Worm (Caenorhabditis elegans) whole organism, L4 larva: Measurements from ENCODE around the gene T10B9.9.

Source experiments
- F10B5.3 ChIP-seq: sonication (generic microtip); optimal IDR thresholded peaks from 2 replicates; lab custom pipeline; 2016; ENCODE audit warnings: mild to moderate bottlenecking, missing genetic modification characterization, missing compliant biosample characterization
- F49E8.2 ChIP-seq: sonication (generic microtip); optimal IDR thresholded peaks from 2 replicates; lab custom pipeline; 2016; ENCODE audit warnings: missing compliant biosample characterization, mild to moderate bottlenecking, missing genetic modification characterization, borderline replicate concordance
- Y48G9A.11 ChIP-seq: fragments of 200-800 bp; sonication (Bioruptor generic); IDR thresholded peaks from 2 replicates; pipeline ENCODE4 v1.3.6; 2022; ENCODE audit warnings: missing genetic modification reagents, missing genetic modification characterization, missing compliant biosample characterization
- ZK337.2 ChIP-seq: fragments of 200-800 bp; sonication (Bioruptor generic); IDR thresholded peaks from 2 replicates; pipeline ENCODE4 v1.3.6; 2022; ENCODE audit warnings: missing genetic modification reagents, missing genetic modification characterization, missing compliant biosample characterization
- aha-1 ChIP-seq: fragments of 150-350 bp; peaks from one replicate; lab custom pipeline; 2014; ENCODE audit warnings: missing biosample characterization, missing genetic modification characterization
- aly-2 ChIP-seq: sonication (generic microtip); optimal IDR thresholded peaks from 2 replicates; lab custom pipeline; 2018; ENCODE audit warnings: missing biosample characterization, missing genetic modification characterization
- attf-4 ChIP-seq: sonication (generic microtip); optimal IDR thresholded peaks from 3 replicates; lab custom pipeline; 2017; ENCODE audit warnings: missing biosample characterization, missing genetic modification characterization
- ceh-20 ChIP-seq: fragments of 200-800 bp; sonication (Bioruptor generic); IDR thresholded peaks from 2 replicates; pipeline ENCODE4 v1.3.6; 2022; ENCODE audit warnings: missing genetic modification reagents, missing genetic modification characterization, missing compliant biosample characterization
- ceh-44 ChIP-seq: fragments of 200-800 bp; sonication (Bioruptor generic); IDR thresholded peaks from 2 replicates; pipeline ENCODE4 v1.3.6; 2022; ENCODE audit warnings: missing genetic modification reagents, missing genetic modification characterization, missing compliant biosample characterization
- ceh-62 ChIP-seq: sonication (generic microtip); optimal IDR thresholded peaks from 2 replicates; lab custom pipeline; 2017; ENCODE audit warnings: missing biosample characterization, missing genetic modification characterization
- cey-2 ChIP-seq: sonication (generic microtip); optimal IDR thresholded peaks from 3 replicates; lab custom pipeline; 2017; ENCODE audit warnings: missing genetic modification characterization, mild to moderate bottlenecking, missing compliant biosample characterization, antibody characterized with exemption, borderline replicate concordance; ENCODE audit not compliant: insufficient read depth
- daf-8 ChIP-seq: fragments of 200-800 bp; sonication (Bioruptor generic); IDR thresholded peaks from 2 replicates; pipeline ENCODE4 v1.3.6; 2022; ENCODE audit warnings: missing genetic modification characterization, missing compliant biosample characterization
- dmd-6 ChIP-seq: fragments of 200-800 bp; sonication (Bioruptor generic); IDR thresholded peaks from 2 replicates; pipeline ENCODE4 v1.3.6; 2022; ENCODE audit warnings: missing genetic modification reagents, missing genetic modification characterization, missing compliant biosample characterization
- egl-43 ChIP-seq: fragments of 200-800 bp; sonication (Bioruptor generic); IDR thresholded peaks from 2 replicates; pipeline ENCODE4 v1.3.6; 2022; ENCODE audit warnings: missing genetic modification reagents, missing genetic modification characterization, missing compliant biosample characterization
- fos-1 ChIP-seq: fragments of 150-350 bp; optimal IDR thresholded peaks from 2 replicates; lab custom pipeline; 2014; ENCODE audit warnings: missing biosample characterization, missing genetic modification characterization
- hlh-11 ChIP-seq: fragments of 200-800 bp; sonication (Bioruptor generic); optimal IDR thresholded peaks from 2 replicates; lab custom pipeline; 2018; ENCODE audit warnings: mild to moderate bottlenecking, missing genetic modification characterization, missing compliant biosample characterization
- hlh-30 ChIP-seq: sonication (generic microtip); optimal IDR thresholded peaks from 2 replicates; lab custom pipeline; 2017; ENCODE audit warnings: antibody characterized with exemption, mild to moderate bottlenecking, missing genetic modification characterization, missing compliant biosample characterization; ENCODE audit not compliant: insufficient read depth
- jun-1 ChIP-seq: fragments of 150-350 bp; optimal IDR thresholded peaks from 2 replicates; lab custom pipeline; 2014; ENCODE audit warnings: missing biosample characterization, missing genetic modification reagents, missing genetic modification characterization
- lin-1 ChIP-seq: fragments of 200-800 bp; sonication (Bioruptor generic); IDR thresholded peaks from 2 replicates; pipeline ENCODE4 v1.3.6; 2022; ENCODE audit warnings: missing genetic modification reagents, missing genetic modification characterization, missing compliant biosample characterization
- lin-13 ChIP-seq: fragments of 150-350 bp; optimal IDR thresholded peaks from 2 replicates; lab custom pipeline; 2014; ENCODE audit warnings: missing biosample characterization, missing genetic modification reagents, missing genetic modification characterization
- lin-29 ChIP-seq: fragments of 200-800 bp; sonication (Bioruptor generic); IDR thresholded peaks from 2 replicates; pipeline ENCODE4 v1.3.6; 2022; ENCODE audit warnings: missing genetic modification reagents, missing genetic modification characterization, missing compliant biosample characterization
- lsy-2 ChIP-seq, 2 experiments: fragments of 150-350 bp in 1 of 2; sonication (generic microtip) in 1 of 2; optimal IDR thresholded peaks; 2 replicates each; lab custom pipeline; 2014 to 2017; ENCODE audit warnings: missing biosample characterization in 2 of 2, missing genetic modification characterization in 2 of 2
- madf-9 ChIP-seq: fragments of 200-800 bp; sonication (Bioruptor generic); conservative IDR thresholded peaks from 2 replicates; pipeline ENCODE4 v1.3.6; 2022; ENCODE audit warnings: missing genetic modification reagents, missing genetic modification characterization, missing compliant biosample characterization
- mep-1 ChIP-seq: fragments of 150-350 bp; sonication (generic microtip); optimal IDR thresholded peaks from 3 replicates; lab custom pipeline; 2014; ENCODE audit warnings: missing biosample characterization, missing genetic modification characterization
- mxl-3 ChIP-seq: fragments of 200-800 bp; sonication (Bioruptor generic); optimal IDR thresholded peaks from 2 replicates; lab custom pipeline; 2018; ENCODE audit warnings: mild to moderate bottlenecking, missing genetic modification characterization, missing compliant biosample characterization
- nhr-10 ChIP-seq: fragments of 150-350 bp; optimal IDR thresholded peaks from 2 replicates; lab custom pipeline; 2014; ENCODE audit warnings: missing biosample characterization, missing genetic modification characterization
- nhr-11 ChIP-seq: fragments of 150-350 bp; optimal IDR thresholded peaks from 2 replicates; lab custom pipeline; 2014; ENCODE audit warnings: missing biosample characterization, missing genetic modification characterization
- nhr-111 ChIP-seq: fragments of 200-800 bp; sonication (Bioruptor generic); optimal IDR thresholded peaks from 2 replicates; lab custom pipeline; 2018; ENCODE audit warnings: mild to moderate bottlenecking, missing genetic modification characterization, missing compliant biosample characterization
- nhr-28 ChIP-seq: fragments of 150-350 bp; optimal IDR thresholded peaks from 2 replicates; lab custom pipeline; 2014; ENCODE audit warnings: missing biosample characterization, missing genetic modification characterization
- nhr-41 ChIP-seq: fragments of 200-800 bp; sonication (Bioruptor generic); IDR thresholded peaks from 2 replicates; pipeline ENCODE4 v1.3.6; 2022; ENCODE audit warnings: missing genetic modification reagents, missing genetic modification characterization, missing compliant biosample characterization
- pha-4 ChIP-seq, 2 experiments: fragments of 150-350 bp in 1 of 2; fragments of 200-800 bp in 1 of 2; sonication (Bioruptor generic) in 1 of 2; IDR thresholded peaks in 1 of 2; optimal IDR thresholded peaks in 1 of 2; 2 replicates each; pipeline versions ENCODE4 v1.3.6 to Lab custom; 2014 to 2022; ENCODE audit warnings: missing genetic modification characterization in 2 of 2, missing genetic modification reagents in 2 of 2, missing biosample characterization in 1 of 2, missing compliant biosample characterization in 1 of 2
- php-3 ChIP-seq: fragments of 200-800 bp; sonication (Bioruptor generic); IDR thresholded peaks from 2 replicates; pipeline ENCODE4 v1.3.6; 2022; ENCODE audit warnings: missing genetic modification reagents, missing genetic modification characterization, missing compliant biosample characterization
- pqm-1 ChIP-seq: sonication (generic microtip); optimal IDR thresholded peaks from 2 replicates; lab custom pipeline; 2017; ENCODE audit warnings: missing biosample characterization, missing genetic modification characterization
- set-16 ChIP-seq: fragments of 200-800 bp; sonication (Bioruptor generic); IDR thresholded peaks from 2 replicates; pipeline ENCODE4 v1.3.6; 2022; ENCODE audit warnings: missing genetic modification reagents, missing genetic modification characterization, missing compliant biosample characterization
- snpc-1.2 ChIP-seq: fragments of 200-800 bp; sonication (Bioruptor generic); IDR thresholded peaks from 2 replicates; pipeline ENCODE4 v1.3.6; 2022; ENCODE audit warnings: missing genetic modification reagents, missing genetic modification characterization, missing compliant biosample characterization
- tra-1 ChIP-seq: fragments of 200-800 bp; sonication (Bioruptor generic); IDR thresholded peaks from 2 replicates; pipeline ENCODE4 v1.3.6; 2022; ENCODE audit warnings: missing genetic modification reagents, missing genetic modification characterization, missing compliant biosample characterization
- unc-130 ChIP-seq: sonication (generic microtip); optimal IDR thresholded peaks from 2 replicates; lab custom pipeline; 2016; ENCODE audit warnings: missing genetic modification reagents, missing genetic modification characterization, missing compliant biosample characterization
- unc-39 ChIP-seq: sonication (generic microtip); optimal IDR thresholded peaks from 2 replicates; lab custom pipeline; 2017; ENCODE audit warnings: missing biosample characterization, missing genetic modification characterization
- zfp-2 ChIP-seq: sonication (generic microtip); optimal IDR thresholded peaks from 2 replicates; lab custom pipeline; 2016; ENCODE audit warnings: mild to moderate bottlenecking, missing genetic modification characterization, missing compliant biosample characterization
- ztf-7 ChIP-seq: fragments of 150-350 bp; optimal IDR thresholded peaks from 2 replicates; lab custom pipeline; 2014; ENCODE audit warnings: missing biosample characterization, missing genetic modification characterization

The T10B9.9 gene

DNA sequence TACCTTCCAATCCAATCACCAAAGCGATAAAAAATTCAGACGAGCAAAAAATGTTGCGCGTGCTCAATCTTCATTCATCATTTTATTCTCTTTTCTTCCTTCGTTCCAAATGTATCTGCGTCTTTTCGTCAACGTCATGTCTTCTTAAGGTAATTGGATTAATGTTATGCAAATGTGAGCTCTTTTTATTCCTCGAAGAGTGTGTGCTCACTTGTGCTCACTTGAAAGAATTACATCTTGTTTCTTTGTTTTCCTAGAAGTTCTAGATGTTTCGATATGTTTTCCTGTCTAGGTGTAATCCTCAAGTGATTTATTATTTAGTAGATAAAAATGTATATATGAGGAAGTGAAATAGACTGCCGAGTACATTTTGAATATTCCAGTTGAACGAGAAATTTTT is 20.3 kb downstream of the T10B9.9 start:
- TF ChIP-seq snpc-1.2 (GFP tag; lab: Robert Waterston, UW) (no peak), aly-2 (tag; lab: Kevin White, UChicago) (no peak), ceh-44 (GFP tag; lab: Robert Waterston, UW) (no peak), lin-1 (GFP tag; lab: Robert Waterston, UW) (no peak), egl-43 (GFP tag; lab: Robert Waterston, UW) (no peak), nhr-111 (GFP tag; lab: Kevin White, UChicago) (no peak), F10B5.3 (tag; lab: Kevin White, UChicago) (no peak), ceh-62 (tag; lab: Kevin White, UChicago) (no peak), madf-9 (GFP tag; lab: Robert Waterston, UW) (no peak), pqm-1 (tag; lab: Kevin White, UChicago) (no peak), F49E8.2 (tag; lab: Kevin White, UChicago) (no peak), nhr-11 (no peak), fos-1 (tag; lab: Kevin White, UChicago) (no peak), mep-1 (tag; lab: Kevin White, UChicago) (no peak)

DNA sequence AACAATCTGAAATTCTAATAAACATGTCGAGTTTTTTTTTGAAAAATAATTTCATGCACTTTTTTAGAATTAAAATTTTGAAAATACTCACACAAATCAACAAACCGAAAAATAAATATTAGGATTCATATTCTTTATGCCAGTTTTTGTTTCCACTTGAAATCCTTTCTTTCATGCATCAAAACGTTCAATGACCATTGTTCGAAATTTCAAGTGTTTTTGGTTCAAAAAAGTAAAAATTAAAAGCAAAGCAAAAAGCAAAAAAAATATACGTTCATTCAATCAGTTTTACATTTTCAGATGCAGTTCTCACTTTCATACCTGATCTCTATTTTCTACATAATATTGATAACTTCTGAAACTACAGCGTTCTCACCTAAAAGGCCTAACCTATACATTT is 22.0 kb downstream of the T10B9.9 start, which contains the start of gene ZK1321.1:
Gene ZK1321.1 (plus strand): TSS at position 301 of the 400 bp plus-strand sequence.
- TF ChIP-seq aha-1 (no peak), tra-1 (no peak), unc-130 (GFP tag; lab: Kevin White, UChicago) (no peak), Y48G9A.11 (no peak), ztf-7 (tag; lab: Kevin White, UChicago) (no peak), php-3 (no peak), set-16 (no peak)

DNA sequence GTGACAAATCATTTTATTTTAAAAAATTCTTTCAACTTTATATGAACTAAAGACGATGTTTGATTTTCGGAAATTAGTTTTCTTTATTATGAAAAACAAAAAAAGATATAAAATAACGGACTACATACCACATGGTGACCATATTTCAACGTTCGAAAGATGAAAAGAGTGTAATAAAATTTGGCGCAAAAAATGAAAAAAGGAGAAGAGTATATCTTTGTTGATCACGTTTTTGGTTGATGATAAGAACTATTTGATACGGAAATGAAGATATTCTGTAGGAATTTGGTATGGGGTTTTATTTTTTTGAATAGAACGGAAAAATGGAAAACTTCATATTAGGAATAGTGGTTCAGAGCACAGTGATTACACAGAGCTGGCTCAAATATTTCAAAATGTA is 22.6 kb downstream of the T10B9.9 start, which contains the start of gene Y53C12B.7:
Gene Y53C12B.7 (minus strand): TSS at position 163 of the 400 bp plus-strand sequence.
- TF ChIP-seq dmd-6 (GFP tag; lab: Robert Waterston, UW) (peak; percentile 29), ZK337.2 (GFP tag; lab: Robert Waterston, UW) (no peak), ceh-62 (tag; lab: Kevin White, UChicago) (no peak), aly-2 (tag; lab: Kevin White, UChicago) (no peak), cey-2 (tag; lab: Kevin White, UChicago) (peak; percentile 24), aha-1 (no peak), lin-13 (GFP tag; lab: Kevin White, UChicago) (no peak), tra-1 (no peak), unc-39 (tag; lab: Kevin White, UChicago) (no peak), mxl-3 (GFP tag; lab: Kevin White, UChicago) (peak; percentile 29), jun-1 (tag; lab: Kevin White, UChicago) (no peak), lin-29 (no peak), unc-130 (GFP tag; lab: Kevin White, UChicago) (no peak), pha-4 (GFP tag; IDR thresholded peaks at IDR 0.05; lab: Robert Waterston, UW) (no peak), pha-4 (tag; optimal IDR thresholded peaks at IDR 0.05; lab: Kevin White, UChicago) (no peak), nhr-10 (tag; lab: Kevin White, UChicago) (no peak)

DNA sequence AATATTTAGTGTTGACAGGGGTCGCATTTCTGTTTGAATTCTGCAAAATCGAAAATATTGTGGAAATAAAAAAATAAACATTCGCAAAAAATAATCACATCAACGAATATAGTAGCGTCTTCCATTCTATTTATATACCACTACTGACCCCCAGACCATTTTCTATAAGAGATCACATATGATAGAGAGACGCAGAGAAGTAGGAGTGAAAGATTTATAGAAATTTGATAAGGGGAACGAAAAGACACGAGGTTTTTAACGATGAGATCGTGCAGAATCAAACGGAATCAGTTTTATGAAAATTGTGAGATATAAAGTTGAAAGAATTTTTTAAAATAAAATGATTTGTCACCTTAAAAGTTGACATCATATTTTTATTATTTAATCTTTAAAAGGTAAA is 23.4 kb downstream of the T10B9.9 start:
- TF ChIP-seq nhr-41 (GFP tag; lab: Robert Waterston, UW) (no peak), daf-8 (no peak), mxl-3 (GFP tag; lab: Kevin White, UChicago) (peak; percentile 44), attf-4 (tag; lab: Kevin White, UChicago) (no peak), hlh-11 (tag; lab: Kevin White, UChicago) (peak; percentile 43), nhr-28 (tag; lab: Kevin White, UChicago) (peak; percentile 26), lsy-2 (tag; optimal IDR thresholded peaks at IDR 0.05; lab: Kevin White, UChicago) (peak in 1 of 2 experiments; percentile 32), dmd-6 (GFP tag; lab: Robert Waterston, UW) (peak; percentile 17; the same call in 1 of the 2 replicates), zfp-2 (no peak), hlh-30 (tag; lab: Kevin White, UChicago) (peak; percentile 66), ceh-20 (0 out of 2 replicates have a peak, but pooled peaks have one; percentile 13)
